Worm (Caenorhabditis elegans) whole organism, L4/young adult: ENCODE results near the gene fbxb-95.

ENCODE experiments used
- dao-5 ChIP-seq: sonication (generic microtip); optimal IDR thresholded peaks from 2 replicates; lab custom pipeline; 2016; ENCODE audit warnings: missing genotype, missing genetic modification characterization, moderate library complexity, missing compliant biosample characterization
- him-1 ChIP-seq: sonication (generic microtip); optimal IDR thresholded peaks from 2 replicates; lab custom pipeline; 2016; ENCODE audit warnings: missing genotype, missing genetic modification reagents, missing genetic modification characterization, missing compliant biosample characterization

ce11 chrII:1895762-1896161 lies 41.6 kb downstream of the fbxb-95 start, which contains the start of gene math-25:
- TF ChIP-seq him-1 (tag; lab: Kevin White, UChicago) (no peak), dao-5 (no peak)
